Worm (Caenorhabditis elegans) whole organism, L1 larva: Measurements from ENCODE around the gene pus-1.

Experiments
- C16A3.4 ChIP-seq: fragments of 150-350 bp; optimal IDR thresholded peaks from 2 replicates; lab custom pipeline; 2014; ENCODE audit warnings: missing biosample characterization, missing genetic modification characterization
- Y116A8C.19 ChIP-seq: sonication (generic microtip); optimal IDR thresholded peaks from 2 replicates; lab custom pipeline; 2016; ENCODE audit warnings: missing compliant biosample characterization, missing genetic modification characterization, borderline replicate concordance
- blmp-1 ChIP-seq: fragments of 150-350 bp; optimal IDR thresholded peaks from 2 replicates; lab custom pipeline; 2014; ENCODE audit warnings: missing biosample characterization, missing genetic modification characterization
- ceh-63 ChIP-seq: fragments of 200-800 bp; sonication (Bioruptor generic); optimal IDR thresholded peaks from 2 replicates; lab custom pipeline; 2018; ENCODE audit warnings: mild to moderate bottlenecking, missing genetic modification characterization, missing compliant biosample characterization
- ceh-82 ChIP-seq, 3 experiments: fragments of 150-350 bp in 1 of 3; sonication (generic microtip) in 2 of 3; optimal IDR thresholded peaks; 2 replicates each; lab custom pipeline; 2014 to 2017; ENCODE audit warnings: missing biosample characterization in 3 of 3, missing genetic modification characterization in 3 of 3
- dpl-1 ChIP-seq, 3 experiments: fragments of 150-350 bp in 2 of 3; sonication (generic microtip) in 1 of 3; optimal IDR thresholded peaks; 2 replicates each; lab custom pipeline; 2014 to 2017; ENCODE audit warnings: missing biosample characterization in 3 of 3, missing genetic modification characterization in 3 of 3, missing genetic modification reagents in 3 of 3
- efl-1 ChIP-seq, 4 experiments: fragments of 150-350 bp; optimal IDR thresholded peaks in 3 of 4; peaks in 1 of 4; 1 replicate in 1 of 4; 2 replicates in 3 of 4; lab custom pipeline; 2014; ENCODE audit warnings: missing biosample characterization in 2 of 4, missing genetic modification characterization in 2 of 4, missing genetic modification reagents in 2 of 4
- elt-3 ChIP-seq, 6 experiments: fragments of 150-350 bp in 1 of 6; sonication (generic microtip); optimal IDR thresholded peaks; 2 replicates each; lab custom pipeline; 2017 to 2018; ENCODE audit warnings: missing biosample characterization in 6 of 6, missing genetic modification characterization in 6 of 6, inconsistent platforms in 1 of 6
- ets-5 ChIP-seq: fragments of 200-800 bp; sonication (Bioruptor generic); IDR thresholded peaks from 2 replicates; pipeline ENCODE4 v1.3.6; 2022; ENCODE audit warnings: missing genetic modification characterization, missing compliant biosample characterization
- fkh-4 ChIP-seq: sonication (generic microtip); optimal IDR thresholded peaks from 2 replicates; lab custom pipeline; 2016; ENCODE audit warnings: missing compliant biosample characterization, missing genetic modification characterization, borderline replicate concordance
- fkh-8 ChIP-seq: sonication (generic microtip); optimal IDR thresholded peaks from 2 replicates; lab custom pipeline; 2016; ENCODE audit warnings: mild to moderate bottlenecking, missing genetic modification characterization, missing compliant biosample characterization
- lin-14 ChIP-seq: fragments of 200-800 bp; sonication (Bioruptor generic); optimal IDR thresholded peaks from 2 replicates; lab custom pipeline; 2018; ENCODE audit warnings: mild to moderate bottlenecking, missing genetic modification characterization, moderate library complexity, missing compliant biosample characterization
- lin-15B ChIP-seq: fragments of 150-350 bp; sonication (generic microtip); optimal IDR thresholded peaks from 3 replicates; lab custom pipeline; 2014; ENCODE audit warnings: missing biosample characterization, missing genetic modification characterization
- lin-39 ChIP-seq: fragments of 150-350 bp; optimal IDR thresholded peaks from 2 replicates; lab custom pipeline; 2014; ENCODE audit warnings: missing biosample characterization, missing genetic modification reagents, missing genetic modification characterization
- lsy-2 ChIP-seq, 2 experiments: fragments of 150-350 bp; optimal IDR thresholded peaks; 2 replicates each; lab custom pipeline; 2014; ENCODE audit warnings: missing biosample characterization in 2 of 2, missing genetic modification characterization in 2 of 2
- mdl-1 ChIP-seq, 2 experiments: fragments of 150-350 bp; optimal IDR thresholded peaks; 2 replicates each; lab custom pipeline; 2014 to 2017; ENCODE audit warnings: missing biosample characterization in 2 of 2, missing genetic modification characterization in 2 of 2, inconsistent platforms in 1 of 2
- mep-1 ChIP-seq: fragments of 150-350 bp; optimal IDR thresholded peaks from 2 replicates; lab custom pipeline; 2014; ENCODE audit warnings: missing biosample characterization, missing genetic modification characterization
- nhr-19 ChIP-seq: fragments of 200-800 bp; sonication (Bioruptor generic); conservative IDR thresholded peaks from 2 replicates; pipeline ENCODE4 v1.3.6; 2022; ENCODE audit warnings: missing genetic modification characterization, missing compliant biosample characterization
- nhr-20 ChIP-seq: sonication (generic microtip); optimal IDR thresholded peaks from 2 replicates; lab custom pipeline; 2016; ENCODE audit warnings: mild to moderate bottlenecking, missing genetic modification characterization, missing compliant biosample characterization
- nhr-28 ChIP-seq: fragments of 150-350 bp; optimal IDR thresholded peaks from 2 replicates; lab custom pipeline; 2014; ENCODE audit warnings: missing biosample characterization, missing genetic modification characterization
- nhr-71 ChIP-seq: sonication (generic microtip); optimal IDR thresholded peaks from 2 replicates; lab custom pipeline; 2016; ENCODE audit warnings: mild to moderate bottlenecking, missing genetic modification characterization, moderate library complexity, missing compliant biosample characterization
- nhr-77 ChIP-seq: fragments of 150-350 bp; optimal IDR thresholded peaks from 2 replicates; lab custom pipeline; 2014; ENCODE audit warnings: missing biosample characterization, missing genetic modification characterization
- nhr-84 ChIP-seq: sonication (generic microtip); optimal IDR thresholded peaks from 2 replicates; lab custom pipeline; 2017; ENCODE audit warnings: missing biosample characterization, missing genetic modification characterization
- nhr-85 ChIP-seq: sonication (generic microtip); peaks from one replicate; lab custom pipeline; 2016; ENCODE audit warnings: missing genetic modification characterization, inconsistent platforms, missing compliant biosample characterization
- nhr-90 ChIP-seq: sonication (generic microtip); optimal IDR thresholded peaks from 2 replicates; lab custom pipeline; 2016; ENCODE audit warnings: mild to moderate bottlenecking, missing genetic modification characterization, missing compliant biosample characterization; ENCODE audit not compliant: poor library complexity
- pag-3 ChIP-seq: sonication (generic microtip); optimal IDR thresholded peaks from 2 replicates; lab custom pipeline; 2017; ENCODE audit warnings: missing genetic modification characterization, mild to moderate bottlenecking, missing compliant biosample characterization, antibody characterized with exemption, borderline replicate concordance; ENCODE audit not compliant: insufficient read depth
- rnt-1 ChIP-seq: sonication (generic microtip); optimal IDR thresholded peaks from 2 replicates; lab custom pipeline; 2016; ENCODE audit warnings: mild to moderate bottlenecking, missing genetic modification characterization, moderate library complexity, missing compliant biosample characterization
- snu-23 ChIP-seq: sonication (generic microtip); optimal IDR thresholded peaks from 2 replicates; lab custom pipeline; 2016; ENCODE audit warnings: missing genetic modification characterization, missing compliant biosample characterization
- sup-37 ChIP-seq: fragments of 200-800 bp; sonication (Bioruptor generic); optimal IDR thresholded peaks from 2 replicates; lab custom pipeline; 2018; ENCODE audit warnings: mild to moderate bottlenecking, missing genetic modification characterization, missing compliant biosample characterization
- tbx-2 ChIP-seq: sonication (generic microtip); optimal IDR thresholded peaks from 2 replicates; lab custom pipeline; 2016; ENCODE audit warnings: missing genetic modification characterization, missing compliant biosample characterization
- tlp-1 ChIP-seq: fragments of 150-350 bp; optimal IDR thresholded peaks from 2 replicates; lab custom pipeline; 2014; ENCODE audit warnings: missing biosample characterization, missing genetic modification characterization
- unc-130 ChIP-seq: fragments of 150-350 bp; optimal IDR thresholded peaks from 2 replicates; lab custom pipeline; 2017; ENCODE audit warnings: missing biosample characterization, missing genetic modification characterization, inconsistent platforms
- unc-30 ChIP-seq: sonication (generic microtip); optimal IDR thresholded peaks from 2 replicates; lab custom pipeline; 2017; ENCODE audit warnings: missing biosample characterization, missing genetic modification characterization
- unc-62 ChIP-seq: fragments of 150-350 bp; optimal IDR thresholded peaks from 2 replicates; lab custom pipeline; 2014; ENCODE audit warnings: missing biosample characterization, missing genetic modification reagents, missing genetic modification characterization
- unc-98 ChIP-seq: fragments of 200-800 bp; sonication (Bioruptor generic); IDR thresholded peaks from 2 replicates; pipeline ENCODE4 v1.3.6; 2022; ENCODE audit warnings: missing genetic modification characterization, missing compliant biosample characterization
- xbp-1 ChIP-seq: sonication (generic microtip); optimal IDR thresholded peaks from 2 replicates; lab custom pipeline; 2016; ENCODE audit warnings: missing genetic modification characterization, missing compliant biosample characterization
- zag-1 ChIP-seq: fragments of 150-350 bp; optimal IDR thresholded peaks from 2 replicates; lab custom pipeline; 2014; ENCODE audit warnings: missing biosample characterization, missing genetic modification characterization
- ztf-11 ChIP-seq, 2 experiments: sonication (generic microtip); optimal IDR thresholded peaks; 2 replicates each; lab custom pipeline; 2016 to 2017; ENCODE audit warnings: missing genetic modification characterization in 2 of 2, missing biosample characterization in 1 of 2, missing compliant biosample characterization in 1 of 2

The pus-1 gene

DNA sequence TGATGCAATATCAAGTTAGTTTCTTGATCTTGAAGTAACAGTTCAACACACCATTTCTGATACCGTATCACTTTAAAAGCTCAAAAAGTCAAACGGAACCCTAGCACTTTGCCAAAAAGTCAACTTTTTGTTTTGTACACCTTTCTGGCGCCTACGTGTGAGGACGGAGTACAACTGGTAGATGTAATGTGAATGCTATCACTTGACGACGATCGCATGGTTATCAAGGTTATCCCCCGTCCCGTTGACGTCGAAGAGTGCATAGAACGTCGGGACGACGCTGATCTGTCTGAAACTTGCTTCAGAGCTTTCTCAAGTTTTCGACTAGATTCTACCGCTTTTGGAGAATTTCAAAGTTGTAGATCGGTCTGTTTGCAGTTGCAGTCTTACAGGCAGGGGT, 14.8 kb downstream of the pus-1 start:
- TF ChIP-seq mdl-1 (tag; optimal IDR thresholded peaks at IDR 0.05; lab: Kevin White, UChicago) (no peak), unc-130 (tag; lab: Kevin White, UChicago) (peak; percentile 17), fkh-4 (tag; lab: Kevin White, UChicago) (no peak), ceh-82 (tag; optimal IDR thresholded peaks at IDR 0.05; lab: Kevin White, UChicago) (no peak), efl-1 (optimal IDR thresholded peaks at IDR 0.05; lab: Kevin White, UChicago) (no peak), efl-1 (GFP tag; optimal IDR thresholded peaks at IDR 0.05 in 1 of 2; lab: Kevin White, UChicago) (peak in 1 of 2 experiments; percentile 84), elt-3 (tag; optimal IDR thresholded peaks at IDR 0.05; lab: Kevin White, UChicago) (peak in 3 of 6 experiments; percentile 2 to 59 (median 46))

ce11 chrV:16779281-16779597, 15.5 kb downstream of the pus-1 start:
- no peak for TF ChIP-seq nhr-84 (tag; lab: Kevin White, UChicago)
- no peak for TF ChIP-seq dpl-1 (GFP tag; optimal IDR thresholded peaks at IDR 0.05; lab: Kevin White, UChicago)
- no peak for TF ChIP-seq lin-39 (tag; lab: Kevin White, UChicago)
- TF ChIP-seq zag-1: no peak
- no peak for TF ChIP-seq lin-14 (GFP tag; lab: Kevin White, UChicago)
- TF ChIP-seq nhr-28 (tag; lab: Kevin White, UChicago): no peak

DNA sequence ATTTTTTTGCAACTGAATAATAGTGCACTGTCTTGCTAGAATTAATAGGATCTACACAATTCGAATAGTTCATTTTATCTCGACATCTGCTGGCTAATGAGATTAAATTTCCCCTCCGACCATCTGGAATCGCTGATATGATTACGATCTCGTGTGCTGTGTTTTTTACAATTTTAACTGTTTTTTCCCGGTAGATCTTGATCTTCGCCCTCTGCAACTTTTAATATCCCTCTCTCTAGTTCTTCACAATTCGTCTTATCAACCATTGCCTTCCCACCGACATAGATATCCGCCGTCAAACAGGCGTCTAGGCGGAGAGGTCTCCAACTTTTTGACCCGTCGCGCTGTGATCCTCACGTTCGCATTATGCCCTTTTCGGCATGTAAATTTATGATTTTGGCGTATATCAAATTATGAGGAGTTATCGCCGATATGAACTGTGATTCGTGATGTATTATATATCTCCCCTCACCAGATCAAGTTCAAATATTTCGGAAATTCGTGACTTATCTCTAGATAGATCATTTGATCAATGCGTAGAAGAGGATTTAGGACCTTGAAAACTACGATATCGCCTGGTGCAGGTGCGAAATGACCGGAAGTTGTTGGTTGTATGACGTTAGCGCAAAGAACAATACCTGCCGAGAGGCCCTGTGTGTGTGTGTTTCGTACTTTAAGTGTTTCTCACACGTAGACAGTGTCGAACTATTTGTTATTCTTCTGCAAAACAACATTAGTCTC, 16.0 kb downstream of the pus-1 start:
- no peak for TF ChIP-seq tlp-1 (tag; lab: Kevin White, UChicago)
- TF ChIP-seq nhr-77: no peak
- no peak for TF ChIP-seq efl-1 (optimal IDR thresholded peaks at IDR 0.05; lab: Kevin White, UChicago)
- peak in 1 of 2 experiments; percentile 23 for TF ChIP-seq efl-1 (GFP tag; optimal IDR thresholded peaks at IDR 0.05 in 1 of 2; lab: Kevin White, UChicago)
- TF ChIP-seq lsy-2 (tag; optimal IDR thresholded peaks at IDR 0.05; lab: Kevin White, UChicago): peak in 1 of 2 experiments; percentile 26
- no peak for TF ChIP-seq xbp-1 (tag; lab: Kevin White, UChicago)
- no peak for TF ChIP-seq lin-15B
- peak; percentile 53 for TF ChIP-seq blmp-1 (tag; lab: Kevin White, UChicago)
- peak; percentile 67 for TF ChIP-seq nhr-71 (tag; lab: Kevin White, UChicago)
- peak; percentile 77 for TF ChIP-seq nhr-20
- TF ChIP-seq nhr-90 (tag; lab: Kevin White, UChicago): peak; percentile 43
- peak; percentile 45; the same call in 1 of the 2 replicates for TF ChIP-seq nhr-19
- peak; percentile 4 for TF ChIP-seq tbx-2 (tag; lab: Kevin White, UChicago)
- no peak for TF ChIP-seq fkh-8 (tag; lab: Kevin White, UChicago)
- no peak for TF ChIP-seq ztf-11 (tag; optimal IDR thresholded peaks at IDR 0.05; lab: Kevin White, UChicago)
- TF ChIP-seq rnt-1: no peak
- TF ChIP-seq lin-14 (GFP tag; lab: Kevin White, UChicago): peak; percentile 79
- TF ChIP-seq dpl-1 (GFP tag; optimal IDR thresholded peaks at IDR 0.05; lab: Kevin White, UChicago): no peak
- peak in 5 of 6 experiments; percentile 11 to 70 (median 59) for TF ChIP-seq elt-3 (tag; optimal IDR thresholded peaks at IDR 0.05; lab: Kevin White, UChicago)
- TF ChIP-seq nhr-85: peak; percentile 95
- peak; percentile 8 for TF ChIP-seq unc-130 (tag; lab: Kevin White, UChicago)
- TF ChIP-seq snu-23 (GFP tag; lab: Kevin White, UChicago): peak; percentile 32
- no peak for TF ChIP-seq sup-37

ce11 chrV:16774428-16774827, 20.3 kb downstream of the pus-1 start:
- TF ChIP-seq unc-62 (GFP tag; lab: Kevin White, UChicago) (no peak), unc-130 (tag; lab: Kevin White, UChicago) (no peak), mep-1 (peak; percentile 45), lin-14 (GFP tag; lab: Kevin White, UChicago) (peak; percentile 52), Y116A8C.19 (no peak), xbp-1 (tag; lab: Kevin White, UChicago) (no peak), fkh-4 (tag; lab: Kevin White, UChicago) (no peak), nhr-85 (peak; percentile 53), unc-98 (GFP tag; lab: Robert Waterston, UW) (no peak), C16A3.4 (tag; lab: Kevin White, UChicago) (no peak), ets-5 (GFP tag; lab: Robert Waterston, UW) (no peak), elt-3 (tag; optimal IDR thresholded peaks at IDR 0.05; lab: Kevin White, UChicago) (peak in 1 of 6 experiments; percentile 37), lin-39 (tag; lab: Kevin White, UChicago) (no peak), blmp-1 (tag; lab: Kevin White, UChicago) (peak; percentile 91), fkh-8 (tag; lab: Kevin White, UChicago) (no peak), nhr-84 (tag; lab: Kevin White, UChicago) (no peak), unc-30 (tag; lab: Kevin White, UChicago) (no peak), ceh-63 (GFP tag; lab: Kevin White, UChicago) (no peak), nhr-77 (no peak), pag-3 (tag; lab: Kevin White, UChicago) (no peak)
- TF ChIP-seq, all 84 proteins: peak for 5
